Worm (Caenorhabditis elegans): ENCODE measurements around the gene srh-59.

DNA sequence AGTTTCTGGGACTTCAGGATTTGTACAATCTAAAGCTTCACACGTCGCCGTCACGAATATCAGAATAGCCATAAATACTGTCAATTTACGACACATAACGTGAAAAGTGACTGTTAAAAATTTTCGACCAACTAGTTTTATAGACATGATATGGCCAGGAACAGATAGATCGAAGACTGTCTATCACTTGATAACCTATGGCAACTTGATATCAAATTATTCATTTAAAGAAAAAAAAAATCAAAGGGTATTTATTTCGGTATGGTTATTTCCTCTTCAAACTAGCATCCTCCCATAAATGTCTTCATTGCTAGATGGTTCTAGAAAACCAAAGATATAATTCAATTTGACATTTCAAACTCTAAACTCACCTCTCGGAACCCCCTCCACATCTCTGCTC, 19.4 kb upstream of the srh-59 start, which contains the start of gene W10G11.3:
- TF ChIP-seq F37B4.10 (GFP tag; IDR thresholded peaks at IDR 0.05) (no peak), F52B5.7 (tag; optimal IDR thresholded peaks at IDR 0.05) (no peak), nhr-120 (GFP tag; IDR thresholded peaks at IDR 0.05) (no peak), rcor-1 (GFP tag; IDR thresholded peaks at IDR 0.05) (no peak), F23B12.7 (tag; optimal IDR thresholded peaks at IDR 0.05; ENCODE audit: insufficient read depth) (no peak), ztf-6 (GFP tag; IDR thresholded peaks at IDR 0.05) (no peak), bed-1 (GFP tag; IDR thresholded peaks at IDR 0.05) (no peak)
